Worm (Caenorhabditis elegans) whole organism, L4 larva: ENCODE data around the gene smrd-1.

ENCODE experiments used
- D1046.2 ChIP-seq: fragments of 200-800 bp; sonication (Bioruptor generic); IDR thresholded peaks from 2 replicates; pipeline ENCODE4 v1.3.6; 2022; ENCODE audit warnings: missing genetic modification characterization, missing compliant biosample characterization
- F10B5.3 ChIP-seq: sonication (generic microtip); optimal IDR thresholded peaks from 2 replicates; lab custom pipeline; 2016; ENCODE audit warnings: mild to moderate bottlenecking, missing genetic modification characterization, missing compliant biosample characterization
- F26F4.8 ChIP-seq: fragments of 200-800 bp; sonication (Bioruptor generic); conservative IDR thresholded peaks from 2 replicates; pipeline ENCODE4 v1.3.6; 2022; ENCODE audit warnings: missing genetic modification characterization, missing compliant biosample characterization
- T26A8.4 ChIP-seq: fragments of 200-800 bp; sonication (Bioruptor generic); IDR thresholded peaks from 2 replicates; pipeline ENCODE4 v1.3.6; 2022; ENCODE audit warnings: missing genetic modification characterization, missing compliant biosample characterization
- Y105C5A.15 ChIP-seq: fragments of 200-800 bp; sonication (Bioruptor generic); IDR thresholded peaks from 2 replicates; pipeline ENCODE4 v1.3.6; 2022; ENCODE audit warnings: missing genetic modification characterization, missing compliant biosample characterization
- Y75B8A.6 ChIP-seq: fragments of 200-800 bp; sonication (Bioruptor generic); IDR thresholded peaks from 2 replicates; pipeline ENCODE4 v1.3.6; 2022; ENCODE audit warnings: missing genetic modification reagents, missing genetic modification characterization, missing compliant biosample characterization
- ZK337.2 ChIP-seq: fragments of 200-800 bp; sonication (Bioruptor generic); IDR thresholded peaks from 2 replicates; pipeline ENCODE4 v1.3.6; 2022; ENCODE audit warnings: missing genetic modification reagents, missing genetic modification characterization, missing compliant biosample characterization
- ZK546.5 ChIP-seq, 2 experiments: sonication (generic microtip); optimal IDR thresholded peaks; 2 replicates each; lab custom pipeline; 2017; ENCODE audit warnings: missing biosample characterization in 2 of 2, missing genetic modification characterization in 2 of 2
- aha-1 ChIP-seq: fragments of 150-350 bp; peaks from one replicate; lab custom pipeline; 2014; ENCODE audit warnings: missing biosample characterization, missing genetic modification characterization
- aly-2 ChIP-seq: sonication (generic microtip); optimal IDR thresholded peaks from 2 replicates; lab custom pipeline; 2018; ENCODE audit warnings: missing biosample characterization, missing genetic modification characterization
- ama-1 ChIP-seq: fragments of 150-350 bp; optimal IDR thresholded peaks from 2 replicates; lab custom pipeline; 2014; ENCODE audit warnings: inconsistent platforms, mixed read lengths
- arid-1 ChIP-seq: fragments of 200-800 bp; sonication (Bioruptor generic); conservative IDR thresholded peaks from 2 replicates; pipeline ENCODE4 v1.3.6; 2022; ENCODE audit warnings: missing genetic modification reagents, missing genetic modification characterization, missing compliant biosample characterization
- attf-4 ChIP-seq: sonication (generic microtip); optimal IDR thresholded peaks from 3 replicates; lab custom pipeline; 2017; ENCODE audit warnings: missing biosample characterization, missing genetic modification characterization
- ceh-28 ChIP-seq: fragments of 150-350 bp; optimal IDR thresholded peaks from 2 replicates; lab custom pipeline; 2014; ENCODE audit warnings: missing biosample characterization, missing genetic modification reagents, missing genetic modification characterization
- ces-1 ChIP-seq: fragments of 150-350 bp; sonication (generic microtip); optimal IDR thresholded peaks from 4 replicates; lab custom pipeline; 2014; ENCODE audit warnings: missing biosample characterization, missing genetic modification reagents, missing genetic modification characterization
- ctbp-1 ChIP-seq: fragments of 200-800 bp; sonication (Bioruptor generic); IDR thresholded peaks from 2 replicates; pipeline ENCODE4 v1.3.6; 2022; ENCODE audit warnings: missing genetic modification reagents, missing genetic modification characterization, missing compliant biosample characterization
- daf-12 ChIP-seq: fragments of 150-350 bp; optimal IDR thresholded peaks from 2 replicates; lab custom pipeline; 2014; ENCODE audit warnings: missing biosample characterization, missing genetic modification reagents, missing genetic modification characterization
- daf-19 ChIP-seq: fragments of 200-800 bp; sonication (Bioruptor generic); conservative IDR thresholded peaks from 2 replicates; pipeline ENCODE4 v1.3.6; 2022; ENCODE audit warnings: missing genetic modification characterization, missing compliant biosample characterization
- dmd-9 ChIP-seq: fragments of 200-800 bp; sonication (Bioruptor generic); IDR thresholded peaks from 2 replicates; pipeline ENCODE4 v1.3.6; 2022; ENCODE audit warnings: missing genetic modification reagents, missing genetic modification characterization, missing compliant biosample characterization
- duxl-1 ChIP-seq: sonication (generic microtip); optimal IDR thresholded peaks from 2 replicates; lab custom pipeline; 2016; ENCODE audit warnings: mild to moderate bottlenecking, missing genetic modification characterization, moderate library complexity, missing compliant biosample characterization; ENCODE audit not compliant: poor library complexity
- dve-1 ChIP-seq: sonication (generic microtip); optimal IDR thresholded peaks from 2 replicates; lab custom pipeline; 2017; ENCODE audit warnings: antibody characterized with exemption, mild to moderate bottlenecking, missing genetic modification characterization, missing compliant biosample characterization; ENCODE audit not compliant: insufficient read depth
- egl-43 ChIP-seq: fragments of 200-800 bp; sonication (Bioruptor generic); IDR thresholded peaks from 2 replicates; pipeline ENCODE4 v1.3.6; 2022; ENCODE audit warnings: missing genetic modification reagents, missing genetic modification characterization, missing compliant biosample characterization
- fos-1 ChIP-seq: fragments of 150-350 bp; optimal IDR thresholded peaks from 2 replicates; lab custom pipeline; 2014; ENCODE audit warnings: missing biosample characterization, missing genetic modification characterization
- gei-8 ChIP-seq: fragments of 200-800 bp; sonication (Bioruptor generic); optimal IDR thresholded peaks from 2 replicates; lab custom pipeline; 2018; ENCODE audit warnings: mild to moderate bottlenecking, missing genetic modification characterization, missing compliant biosample characterization
- hif-1 ChIP-seq, 2 experiments: sonication (generic microtip); optimal IDR thresholded peaks; 2 replicates each; lab custom pipeline; 2016 to 2017; ENCODE audit warnings: missing compliant biosample characterization in 2 of 2, missing genetic modification characterization in 2 of 2, missing genetic modification reagents in 2 of 2, missing genotype in 2 of 2, mild to moderate bottlenecking in 1 of 2
- hlh-30 ChIP-seq: sonication (generic microtip); optimal IDR thresholded peaks from 2 replicates; lab custom pipeline; 2017; ENCODE audit warnings: antibody characterized with exemption, mild to moderate bottlenecking, missing genetic modification characterization, missing compliant biosample characterization; ENCODE audit not compliant: insufficient read depth
- jun-1 ChIP-seq: fragments of 150-350 bp; optimal IDR thresholded peaks from 2 replicates; lab custom pipeline; 2014; ENCODE audit warnings: missing biosample characterization, missing genetic modification reagents, missing genetic modification characterization
- madf-5 ChIP-seq, 2 experiments: fragments of 200-800 bp; sonication (Bioruptor generic); IDR thresholded peaks; 2 replicates each; pipeline ENCODE4 v1.3.6; 2022; ENCODE audit warnings: missing compliant biosample characterization in 2 of 2, missing genetic modification characterization in 2 of 2
- madf-9 ChIP-seq: fragments of 200-800 bp; sonication (Bioruptor generic); conservative IDR thresholded peaks from 2 replicates; pipeline ENCODE4 v1.3.6; 2022; ENCODE audit warnings: missing genetic modification reagents, missing genetic modification characterization, missing compliant biosample characterization
- mdl-1 ChIP-seq, 2 experiments: fragments of 150-350 bp in 1 of 2; sonication (generic microtip) in 1 of 2; optimal IDR thresholded peaks; 2 replicates each; lab custom pipeline; 2014 to 2017; ENCODE audit warnings: missing biosample characterization in 2 of 2, missing genetic modification characterization in 2 of 2
- mep-1 ChIP-seq: fragments of 150-350 bp; sonication (generic microtip); optimal IDR thresholded peaks from 3 replicates; lab custom pipeline; 2014; ENCODE audit warnings: missing biosample characterization, missing genetic modification characterization
- mes-2 ChIP-seq: sonication (generic microtip); optimal IDR thresholded peaks from 2 replicates; lab custom pipeline; 2016; ENCODE audit warnings: missing genotype, mild to moderate bottlenecking, missing genetic modification characterization, missing compliant biosample characterization; ENCODE audit not compliant: poor library complexity, severe bottlenecking
- mxl-2 ChIP-seq: fragments of 200-800 bp; sonication (Bioruptor generic); conservative IDR thresholded peaks from 2 replicates; pipeline ENCODE4 v1.3.6; 2022; ENCODE audit warnings: missing genetic modification reagents, missing genetic modification characterization, missing compliant biosample characterization
- nhr-28 ChIP-seq: fragments of 150-350 bp; optimal IDR thresholded peaks from 2 replicates; lab custom pipeline; 2014; ENCODE audit warnings: missing biosample characterization, missing genetic modification characterization
- nhr-42 ChIP-seq: fragments of 200-800 bp; sonication (Bioruptor generic); IDR thresholded peaks from 2 replicates; pipeline ENCODE4 v1.3.6; 2022; ENCODE audit warnings: missing genetic modification characterization, missing compliant biosample characterization
- nhr-6 ChIP-seq: fragments of 150-350 bp; optimal IDR thresholded peaks from 2 replicates; lab custom pipeline; 2014; ENCODE audit warnings: missing biosample characterization, missing genetic modification characterization
- nhr-76 ChIP-seq: fragments of 150-350 bp; optimal IDR thresholded peaks from 2 replicates; lab custom pipeline; 2014; ENCODE audit warnings: missing biosample characterization, missing genetic modification characterization
- nhr-77 ChIP-seq: fragments of 150-350 bp; optimal IDR thresholded peaks from 2 replicates; lab custom pipeline; 2014; ENCODE audit warnings: missing biosample characterization, missing genetic modification characterization
- php-3 ChIP-seq: fragments of 200-800 bp; sonication (Bioruptor generic); IDR thresholded peaks from 2 replicates; pipeline ENCODE4 v1.3.6; 2022; ENCODE audit warnings: missing genetic modification reagents, missing genetic modification characterization, missing compliant biosample characterization
- saeg-2 ChIP-seq: fragments of 200-800 bp; sonication (Bioruptor generic); IDR thresholded peaks from 2 replicates; pipeline ENCODE4 v1.3.6; 2022; ENCODE audit warnings: missing genetic modification reagents, missing genetic modification characterization, missing compliant biosample characterization
- skn-1 ChIP-seq: fragments of 150-350 bp; optimal IDR thresholded peaks from 2 replicates; lab custom pipeline; 2014; ENCODE audit warnings: missing biosample characterization, missing genetic modification characterization
- spr-3 ChIP-seq: fragments of 200-800 bp; sonication (Bioruptor generic); optimal IDR thresholded peaks from 2 replicates; lab custom pipeline; 2018; ENCODE audit warnings: mild to moderate bottlenecking, missing genetic modification characterization, missing compliant biosample characterization
- tag-97 ChIP-seq: fragments of 200-800 bp; sonication (Bioruptor generic); IDR thresholded peaks from 2 replicates; pipeline ENCODE4 v1.3.6; 2022; ENCODE audit warnings: missing genetic modification characterization, missing compliant biosample characterization
- tra-1 ChIP-seq: fragments of 200-800 bp; sonication (Bioruptor generic); IDR thresholded peaks from 2 replicates; pipeline ENCODE4 v1.3.6; 2022; ENCODE audit warnings: missing genetic modification reagents, missing genetic modification characterization, missing compliant biosample characterization
- unc-130 ChIP-seq: sonication (generic microtip); optimal IDR thresholded peaks from 2 replicates; lab custom pipeline; 2016; ENCODE audit warnings: missing genetic modification reagents, missing genetic modification characterization, missing compliant biosample characterization
- unc-39 ChIP-seq: sonication (generic microtip); optimal IDR thresholded peaks from 2 replicates; lab custom pipeline; 2017; ENCODE audit warnings: missing biosample characterization, missing genetic modification characterization
- zag-1 ChIP-seq: fragments of 150-350 bp; optimal IDR thresholded peaks from 2 replicates; lab custom pipeline; 2014; ENCODE audit warnings: missing biosample characterization, missing genetic modification characterization
- zfp-2 ChIP-seq: sonication (generic microtip); optimal IDR thresholded peaks from 2 replicates; lab custom pipeline; 2016; ENCODE audit warnings: mild to moderate bottlenecking, missing genetic modification characterization, missing compliant biosample characterization
- zip-11 ChIP-seq: fragments of 200-800 bp; sonication (Bioruptor generic); IDR thresholded peaks from 2 replicates; pipeline ENCODE4 v1.3.6; 2022; ENCODE audit warnings: missing genetic modification characterization, missing compliant biosample characterization
- zip-2 ChIP-seq: fragments of 150-350 bp; optimal IDR thresholded peaks from 2 replicates; lab custom pipeline; 2014; ENCODE audit warnings: missing biosample characterization, missing genetic modification characterization
- ztf-11 ChIP-seq: fragments of 150-350 bp; optimal IDR thresholded peaks from 2 replicates; lab custom pipeline; 2014; ENCODE audit warnings: missing biosample characterization, missing genetic modification characterization

smrd-1 gene

DNA sequence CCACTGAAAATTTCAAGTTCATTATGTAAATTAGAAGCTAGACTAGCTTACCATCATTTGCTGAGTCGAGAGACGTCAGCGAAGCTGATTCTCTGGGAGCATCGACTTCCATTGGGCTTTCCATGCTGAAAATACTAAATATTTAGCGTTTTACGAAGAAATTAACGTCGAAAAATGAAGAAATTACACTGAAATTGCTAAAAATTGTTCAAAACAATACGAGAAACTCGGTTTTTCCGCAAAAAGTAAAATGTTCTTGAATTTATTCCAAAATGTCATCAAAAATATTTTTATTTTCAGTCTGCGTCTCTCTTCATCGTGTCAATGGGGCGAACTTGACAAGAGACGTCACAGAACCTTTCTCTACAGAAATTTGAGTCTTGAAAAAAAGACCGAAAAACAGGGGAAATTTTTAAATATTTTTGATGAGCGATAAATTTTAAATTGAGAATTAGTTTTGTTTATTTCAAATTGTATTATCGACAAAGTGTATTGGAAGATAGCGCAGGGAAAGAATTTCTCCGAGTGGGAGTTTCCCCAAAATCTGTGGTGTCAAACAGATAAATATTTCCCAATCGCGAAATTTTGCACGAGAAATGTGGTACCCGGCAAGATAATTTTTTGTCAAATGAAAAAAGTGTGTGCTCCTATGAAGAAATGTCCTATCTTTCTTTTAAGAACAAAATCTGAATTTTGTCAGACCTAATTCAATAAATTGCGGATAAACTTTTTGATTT is 24.8 kb upstream of the smrd-1 start, which contains the start of gene ecps-1 (continued):
- peak; percentile 61 to 75 for TF ChIP-seq mdl-1 (tag; optimal IDR thresholded peaks at IDR 0.05; lab: Kevin White, UChicago)
- no peak for TF ChIP-seq skn-1 (tag; lab: Kevin White, UChicago)
- no peak for TF ChIP-seq ama-1 (lab: Kevin White, UChicago)
- no peak for TF ChIP-seq ztf-11 (tag; lab: Kevin White, UChicago)
- peak; percentile 85 for TF ChIP-seq madf-9 (GFP tag; lab: Robert Waterston, UW)
- TF ChIP-seq dve-1 (tag; lab: Kevin White, UChicago), result no peak
- TF ChIP-seq Y105C5A.15 (GFP tag; lab: Robert Waterston, UW), result no peak
- TF ChIP-seq egl-43, result no peak
- peak; percentile 86 for TF ChIP-seq arid-1 (GFP tag; lab: Robert Waterston, UW)
- peak; percentile 90 for TF ChIP-seq tra-1 (GFP tag; lab: Robert Waterston, UW)
- TF ChIP-seq saeg-2, result no peak
- no peak for TF ChIP-seq zip-2 (tag; lab: Kevin White, UChicago)
- TF ChIP-seq gei-8 (GFP tag; lab: Kevin White, UChicago), result no peak
- peak; percentile 84 for TF ChIP-seq nhr-77
- TF ChIP-seq aly-2 (tag; lab: Kevin White, UChicago), result no peak
- TF ChIP-seq zfp-2 (tag; lab: Kevin White, UChicago), result no peak
- peak; percentile 56 for TF ChIP-seq jun-1
- peak; percentile 71 for TF ChIP-seq nhr-28 (tag; lab: Kevin White, UChicago)
- TF ChIP-seq nhr-42, result peak; percentile 78
- no peak; a peak in 1 of 4 replicates for TF ChIP-seq madf-5 (GFP tag; IDR thresholded peaks at IDR 0.05; lab: Robert Waterston, UW)
- peak; percentile 94 for TF ChIP-seq unc-130 (GFP tag; lab: Kevin White, UChicago)
- peak; percentile 7 for TF ChIP-seq ces-1
- TF ChIP-seq spr-3, result no peak
- no peak for TF ChIP-seq hlh-30 (tag; lab: Kevin White, UChicago)
- peak; percentile 86 for TF ChIP-seq dmd-9 (GFP tag; lab: Robert Waterston, UW)
- TF ChIP-seq zip-11 (GFP tag; lab: Robert Waterston, UW), result no peak
- TF ChIP-seq hif-1 (tag; optimal IDR thresholded peaks at IDR 0.05; lab: Kevin White, UChicago), result peak in 1 of 2 experiments; percentile 92
- peak; percentile 60 for TF ChIP-seq T26A8.4 (GFP tag; lab: Robert Waterston, UW)
- no peak for TF ChIP-seq ctbp-1 (GFP tag; lab: Robert Waterston, UW)
- peak; percentile 94 for TF ChIP-seq aha-1 (tag; lab: Kevin White, UChicago)
- no peak for TF ChIP-seq attf-4
- TF ChIP-seq daf-12 (tag; lab: Kevin White, UChicago), result no peak
- no peak for TF ChIP-seq daf-19 (GFP tag; lab: Robert Waterston, UW)
- no peak for TF ChIP-seq ceh-28
- TF ChIP-seq Y75B8A.6 (GFP tag; lab: Robert Waterston, UW), result no peak
- peak; percentile 80 for TF ChIP-seq duxl-1 (tag; lab: Kevin White, UChicago)
- TF ChIP-seq unc-39 (tag; lab: Kevin White, UChicago), result no peak
- TF ChIP-seq nhr-76 (tag; lab: Kevin White, UChicago), result no peak
- TF ChIP-seq mxl-2 (GFP tag; lab: Robert Waterston, UW), result no peak
- 0 out of 2 replicates have a peak, but pooled peaks have one; percentile 32 for TF ChIP-seq php-3 (GFP tag; lab: Robert Waterston, UW)
- TF ChIP-seq zag-1 (tag; lab: Kevin White, UChicago), result no peak
- TF ChIP-seq F26F4.8 (GFP tag; lab: Robert Waterston, UW), result no peak
- TF ChIP-seq F10B5.3 (tag; lab: Kevin White, UChicago), result no peak
- no peak for TF ChIP-seq tag-97 (GFP tag; lab: Robert Waterston, UW)
- no peak for TF ChIP-seq D1046.2 (GFP tag; lab: Robert Waterston, UW)
- TF ChIP-seq mep-1 (tag; lab: Kevin White, UChicago), result peak; percentile 94
- no peak for TF ChIP-seq ZK546.5 (tag; optimal IDR thresholded peaks at IDR 0.05; lab: Kevin White, UChicago)
- TF ChIP-seq fos-1 (tag; lab: Kevin White, UChicago), result peak; percentile 12
- TF ChIP-seq nhr-6 (tag; lab: Kevin White, UChicago), result peak; percentile 79
- TF ChIP-seq ZK337.2 (GFP tag; lab: Robert Waterston, UW), result peak; percentile 77
- peak; percentile 98 for TF ChIP-seq mes-2 (tag; lab: Kevin White, UChicago)
